Worm (Caenorhabditis elegans) whole organism, L2 larva: ENCODE measurements around the gene K02E11.6.

ENCODE experiments used
- F13H6.1 ChIP-seq: sonication (generic microtip); optimal IDR thresholded peaks from 2 replicates; lab custom pipeline; 2016; ENCODE audit warnings: missing genetic modification characterization, missing compliant biosample characterization
- R02D3.7 ChIP-seq: fragments of 150-350 bp; optimal IDR thresholded peaks from 2 replicates; lab custom pipeline; 2014; ENCODE audit warnings: missing biosample characterization, missing genetic modification characterization
- Y55F3AM.14 ChIP-seq: fragments of 200-800 bp; sonication (Bioruptor generic); optimal IDR thresholded peaks from 2 replicates; lab custom pipeline; 2018; ENCODE audit warnings: mild to moderate bottlenecking, missing genetic modification characterization, missing compliant biosample characterization
- ZK546.5 ChIP-seq: sonication (generic microtip); optimal IDR thresholded peaks from 2 replicates; lab custom pipeline; 2017; ENCODE audit warnings: missing biosample characterization, missing genetic modification characterization
- alr-1 ChIP-seq: fragments of 150-350 bp; optimal IDR thresholded peaks from 2 replicates; lab custom pipeline; 2014; ENCODE audit warnings: missing biosample characterization, missing genetic modification characterization
- aly-2 ChIP-seq: fragments of 150-350 bp; optimal IDR thresholded peaks from 2 replicates; lab custom pipeline; 2014; ENCODE audit warnings: missing biosample characterization, missing genetic modification characterization
- blmp-1 ChIP-seq: sonication (generic microtip); optimal IDR thresholded peaks from 2 replicates; lab custom pipeline; 2017; ENCODE audit warnings: missing genetic modification characterization, mild to moderate bottlenecking, missing compliant biosample characterization, antibody characterized with exemption, moderate library complexity; ENCODE audit not compliant: insufficient read depth
- ceh-16 ChIP-seq: fragments of 150-350 bp; optimal IDR thresholded peaks from 2 replicates; lab custom pipeline; 2014; ENCODE audit warnings: missing biosample characterization, missing genetic modification characterization
- ceh-82 ChIP-seq: fragments of 150-350 bp; optimal IDR thresholded peaks from 2 replicates; lab custom pipeline; 2014; ENCODE audit warnings: missing biosample characterization, missing genetic modification characterization
- dmd-4 ChIP-seq: sonication (generic microtip); optimal IDR thresholded peaks from 2 replicates; lab custom pipeline; 2017; ENCODE audit warnings: missing biosample characterization, missing genetic modification characterization
- egl-27 ChIP-seq: sonication (generic microtip); optimal IDR thresholded peaks from 3 replicates; lab custom pipeline; 2017; ENCODE audit warnings: missing biosample characterization, missing genetic modification reagents, missing genetic modification characterization
- elt-3 ChIP-seq: sonication (generic microtip); optimal IDR thresholded peaks from 2 replicates; lab custom pipeline; 2017; ENCODE audit warnings: missing biosample characterization, missing genetic modification characterization
- fos-1 ChIP-seq: fragments of 150-350 bp; optimal IDR thresholded peaks from 2 replicates; lab custom pipeline; 2014; ENCODE audit warnings: missing biosample characterization, missing genetic modification characterization
- gmeb-1 ChIP-seq: fragments of 150-350 bp; optimal IDR thresholded peaks from 2 replicates; lab custom pipeline; 2014; ENCODE audit warnings: missing biosample characterization, missing genetic modification characterization
- lin-11 ChIP-seq: fragments of 150-350 bp; sonication (generic microtip); optimal IDR thresholded peaks from 2 replicates; lab custom pipeline; 2014; ENCODE audit warnings: missing biosample characterization, missing genetic modification characterization, inconsistent platforms, mixed read lengths
- lin-13 ChIP-seq: fragments of 150-350 bp; optimal IDR thresholded peaks from 2 replicates; lab custom pipeline; 2014; ENCODE audit warnings: missing biosample characterization, missing genetic modification reagents, missing genetic modification characterization
- lin-39 ChIP-seq: fragments of 150-350 bp; optimal IDR thresholded peaks from 2 replicates; lab custom pipeline; 2014; ENCODE audit warnings: missing biosample characterization, missing genetic modification reagents, missing genetic modification characterization
- lsy-2 ChIP-seq, 2 experiments: fragments of 150-350 bp in 1 of 2; sonication (generic microtip) in 1 of 2; optimal IDR thresholded peaks; 2 replicates each; lab custom pipeline; 2014 to 2017; ENCODE audit warnings: missing biosample characterization in 2 of 2, missing genetic modification characterization in 2 of 2
- mab-5 ChIP-seq: fragments of 150-350 bp; optimal IDR thresholded peaks from 2 replicates; lab custom pipeline; 2014; ENCODE audit warnings: missing biosample characterization, missing genetic modification characterization
- mdl-1 ChIP-seq, 2 experiments: fragments of 150-350 bp in 1 of 2; sonication (generic microtip) in 1 of 2; optimal IDR thresholded peaks; 2 replicates each; lab custom pipeline; 2017; ENCODE audit warnings: missing biosample characterization in 2 of 2, missing genetic modification characterization in 2 of 2
- nhr-10 ChIP-seq: sonication (generic microtip); optimal IDR thresholded peaks from 2 replicates; lab custom pipeline; 2017; ENCODE audit warnings: missing biosample characterization, missing genetic modification characterization
- nhr-12 ChIP-seq: fragments of 150-350 bp; optimal IDR thresholded peaks from 2 replicates; lab custom pipeline; 2014; ENCODE audit warnings: missing biosample characterization, missing genetic modification characterization
- nhr-129 ChIP-seq: fragments of 150-350 bp; optimal IDR thresholded peaks from 2 replicates; lab custom pipeline; 2014; ENCODE audit warnings: missing biosample characterization, missing genetic modification characterization
- nhr-23 ChIP-seq: fragments of 150-350 bp; optimal IDR thresholded peaks from 2 replicates; lab custom pipeline; 2014; ENCODE audit warnings: missing biosample characterization, missing genetic modification reagents, missing genetic modification characterization
- nhr-237 ChIP-seq: fragments of 150-350 bp; optimal IDR thresholded peaks from 2 replicates; lab custom pipeline; 2014; ENCODE audit warnings: missing biosample characterization, missing genetic modification characterization
- nhr-6 ChIP-seq: fragments of 150-350 bp; optimal IDR thresholded peaks from 2 replicates; lab custom pipeline; 2014; ENCODE audit warnings: missing biosample characterization, missing genetic modification characterization
- nhr-77 ChIP-seq: fragments of 150-350 bp; optimal IDR thresholded peaks from 2 replicates; lab custom pipeline; 2014; ENCODE audit warnings: missing biosample characterization, missing genetic modification characterization
- sem-4 ChIP-seq: fragments of 150-350 bp; optimal IDR thresholded peaks from 2 replicates; lab custom pipeline; 2014; ENCODE audit warnings: missing biosample characterization, missing genetic modification reagents, missing genetic modification characterization
- skn-1 ChIP-seq: sonication (generic microtip); optimal IDR thresholded peaks from 2 replicates; lab custom pipeline; 2017; ENCODE audit warnings: missing biosample characterization, missing genetic modification characterization
- sma-3 ChIP-seq: sonication (generic microtip); optimal IDR thresholded peaks from 2 replicates; lab custom pipeline; 2016; ENCODE audit warnings: missing genetic modification reagents, missing genetic modification characterization, missing compliant biosample characterization
- sma-9 ChIP-seq, 2 experiments: fragments of 150-350 bp in 1 of 2; sonication (generic microtip) in 1 of 2; optimal IDR thresholded peaks; 2 replicates each; lab custom pipeline; 2014 to 2016; ENCODE audit warnings: missing genetic modification characterization in 2 of 2, mild to moderate bottlenecking in 1 of 2, missing biosample characterization in 1 of 2, missing compliant biosample characterization in 1 of 2, missing genetic modification reagents in 1 of 2, moderate library complexity in 1 of 2
- unc-39 ChIP-seq: fragments of 150-350 bp; optimal IDR thresholded peaks from 2 replicates; lab custom pipeline; 2014; ENCODE audit warnings: missing biosample characterization, missing genetic modification characterization
- unc-62 ChIP-seq: fragments of 150-350 bp; optimal IDR thresholded peaks from 2 replicates; lab custom pipeline; 2014; ENCODE audit warnings: missing biosample characterization, missing genetic modification reagents, missing genetic modification characterization
- zag-1 ChIP-seq: fragments of 150-350 bp; optimal IDR thresholded peaks from 2 replicates; lab custom pipeline; 2014; ENCODE audit warnings: missing biosample characterization, missing genetic modification characterization
- ztf-1 ChIP-seq: fragments of 200-800 bp; sonication (Bioruptor generic); conservative IDR thresholded peaks from 2 replicates; pipeline ENCODE4 v1.3.6; 2022; ENCODE audit warnings: missing genetic modification characterization, missing compliant biosample characterization
- ztf-11 ChIP-seq: sonication (generic microtip); optimal IDR thresholded peaks from 2 replicates; lab custom pipeline; 2017; ENCODE audit warnings: missing biosample characterization, missing genetic modification characterization

Gene K02E11.6

ce11 chrV:14240694-14241201 lies 7.9 kb upstream of the K02E11.6 start, which contains the start of gene K02E11.10:
Gene K02E11.10 (minus strand): TSS chrV:14241151.
- TF ChIP-seq Y55F3AM.14 (GFP tag; lab: Kevin White, UChicago) (peak; percentile 2), sma-3 (GFP tag; lab: Kevin White, UChicago) (no peak), egl-27 (tag; lab: Kevin White, UChicago) (no peak), aly-2 (tag; lab: Kevin White, UChicago) (no peak), zag-1 (no peak)

ce11 chrV:14243904-14244303 lies 4.7 kb upstream of the K02E11.6 start, which contains the start of gene sre-7:
Gene sre-7 (plus strand): TSS chrV:14244204.
- TF ChIP-seq lin-11 (tag; lab: Kevin White, UChicago) (no peak), fos-1 (no peak), lin-13 (GFP tag; lab: Kevin White, UChicago) (no peak), ceh-16 (tag; lab: Kevin White, UChicago) (no peak)

ce11 chrV:14246761-14247160 lies 1.8 kb upstream of the K02E11.6 start, which contains the start of gene K02E11.3:
Gene K02E11.3 (minus strand): TSS chrV:14246861.
- TF ChIP-seq dmd-4 (tag; lab: Kevin White, UChicago) (no peak), mdl-1 (tag; optimal IDR thresholded peaks at IDR 0.05; lab: Kevin White, UChicago) (no peak), sma-3 (GFP tag; lab: Kevin White, UChicago) (no peak), lsy-2 (tag; optimal IDR thresholded peaks at IDR 0.05; lab: Kevin White, UChicago) (no peak), nhr-10 (tag; lab: Kevin White, UChicago) (no peak)
- TF ChIP-seq, all 48 proteins: peak for 0

ce11 chrV:14248025-14248424 lies 577 bp upstream of the K02E11.6 start, which contains the start of gene K02E11.4:
Gene K02E11.4 (minus strand): TSS chrV:14248125.
- no peak for TF ChIP-seq fos-1
- no peak for TF ChIP-seq F13H6.1
- TF ChIP-seq sma-3 (GFP tag; lab: Kevin White, UChicago), result no peak
- no peak for TF ChIP-seq mdl-1 (tag; optimal IDR thresholded peaks at IDR 0.05; lab: Kevin White, UChicago)
- no peak for TF ChIP-seq ceh-82 (tag; lab: Kevin White, UChicago)
- TF ChIP-seq nhr-23 (tag; lab: Kevin White, UChicago), result no peak
- TF ChIP-seq elt-3 (tag; lab: Kevin White, UChicago), result no peak
- no peak for TF ChIP-seq alr-1 (tag; lab: Kevin White, UChicago)
- TF ChIP-seq lin-39 (tag; lab: Kevin White, UChicago), result no peak
- TF ChIP-seq unc-62 (GFP tag; lab: Kevin White, UChicago), result no peak

ce11 chrV:14252025-14252424 lies 3.4 kb downstream of the K02E11.6 start, which contains the start of gene K02E11.5:
Gene K02E11.5 (plus strand): TSS chrV:14252325.
- TF ChIP-seq unc-39 (tag; lab: Kevin White, UChicago), result no peak
- no peak for TF ChIP-seq nhr-129 (tag; lab: Kevin White, UChicago)
- TF ChIP-seq ceh-16 (tag; lab: Kevin White, UChicago), result no peak
- no peak for TF ChIP-seq sma-3 (GFP tag; lab: Kevin White, UChicago)
- no peak for TF ChIP-seq aly-2 (tag; lab: Kevin White, UChicago)
- TF ChIP-seq ztf-11 (tag; lab: Kevin White, UChicago), result no peak
- TF ChIP-seq nhr-12 (tag; lab: Kevin White, UChicago), result no peak
- no peak for TF ChIP-seq lsy-2 (tag; optimal IDR thresholded peaks at IDR 0.05; lab: Kevin White, UChicago)
- TF ChIP-seq nhr-237 (tag; lab: Kevin White, UChicago), result no peak
- TF ChIP-seq R02D3.7 (tag; lab: Kevin White, UChicago), result no peak
- TF ChIP-seq alr-1 (tag; lab: Kevin White, UChicago), result no peak
- TF ChIP-seq skn-1 (tag; lab: Kevin White, UChicago), result no peak
- TF ChIP-seq, all 48 proteins: peak for 0

DNA sequence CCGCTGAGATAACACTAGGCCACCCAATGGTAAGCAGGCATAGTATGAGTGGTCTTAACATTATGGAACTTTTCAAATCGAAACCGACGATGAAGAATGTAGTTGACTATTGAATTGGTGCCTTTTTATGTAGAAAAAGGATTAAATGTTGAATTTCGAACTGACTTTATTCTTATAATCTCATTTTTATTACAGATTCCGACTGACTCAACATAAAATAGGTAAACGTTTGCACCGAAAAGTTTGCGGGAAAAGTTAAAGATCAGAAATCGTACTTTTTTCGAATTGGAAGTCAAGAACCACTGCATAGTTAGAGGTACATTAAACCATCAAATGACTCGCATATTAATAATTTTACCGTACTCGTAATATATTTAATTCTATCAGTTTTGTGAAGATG lies 5.6 kb downstream of the K02E11.6 start, which contains the start of gene K02E11.7:
Gene K02E11.7, minus strand, starts transcription at position 101 of the 400 bp plus-strand sequence.
- no peak for TF ChIP-seq mdl-1 (tag; optimal IDR thresholded peaks at IDR 0.05; lab: Kevin White, UChicago)
- TF ChIP-seq ztf-1 (GFP tag; lab: Robert Waterston, UW), result no peak
- TF ChIP-seq nhr-12 (tag; lab: Kevin White, UChicago), result no peak
- TF ChIP-seq nhr-6, result no peak
- TF ChIP-seq sem-4 (tag; lab: Kevin White, UChicago), result no peak
- TF ChIP-seq lin-39 (tag; lab: Kevin White, UChicago), result no peak
- no peak for TF ChIP-seq lin-13 (GFP tag; lab: Kevin White, UChicago)
- TF ChIP-seq mab-5, result no peak
- TF ChIP-seq sma-3 (GFP tag; lab: Kevin White, UChicago), result no peak
- TF ChIP-seq R02D3.7 (tag; lab: Kevin White, UChicago), result no peak
- TF ChIP-seq nhr-77 (tag; lab: Kevin White, UChicago), result no peak
- no peak for TF ChIP-seq egl-27 (tag; lab: Kevin White, UChicago)
- TF ChIP-seq ZK546.5 (tag; lab: Kevin White, UChicago), result no peak
- no peak for TF ChIP-seq nhr-129 (tag; lab: Kevin White, UChicago)
- no peak for TF ChIP-seq elt-3 (tag; lab: Kevin White, UChicago)
- no peak for TF ChIP-seq blmp-1 (tag; lab: Kevin White, UChicago)
- no peak for TF ChIP-seq sma-9 (GFP tag; optimal IDR thresholded peaks at IDR 0.05; lab: Kevin White, UChicago)
- no peak for TF ChIP-seq sma-9 (tag; optimal IDR thresholded peaks at IDR 0.05; lab: Kevin White, UChicago)
- no peak for TF ChIP-seq gmeb-1
- TF ChIP-seq nhr-237 (tag; lab: Kevin White, UChicago), result no peak
- TF ChIP-seq, all 48 proteins: peak for 0
